Fruit fly (Drosophila melanogaster): ENCODE measurements around the gene EMC4.

EMC4 gene

dm6 chr3L:22847679-22848118, 20.3 kb downstream of the EMC4 start (continued):
- no peak for TF ChIP-seq CG4404 (GFP tag; IDR thresholded peaks at IDR 0.05)
- TF ChIP-seq Eip74EF (GFP tag; optimal IDR thresholded peaks at IDR 0.05): no peak
- TF ChIP-seq kni (GFP tag; optimal IDR thresholded peaks at IDR 0.05): no peak
- TF ChIP-seq chinmo (GFP tag; IDR thresholded peaks at IDR 0.05; ENCODE audit: partially characterized antibody): peak; percentile 84; the same call in 2 of the 4 replicates
- TF ChIP-seq crc (GFP tag; optimal IDR thresholded peaks at IDR 0.05): no peak
- TF ChIP-seq bsh (GFP tag; optimal IDR thresholded peaks at IDR 0.05): peak in 1 of 2 experiments; percentile 1
- no peak for TF ChIP-seq HLH54F (GFP tag; optimal IDR thresholded peaks at IDR 0.05)
- TF ChIP-seq CG12104 (GFP tag; optimal IDR thresholded peaks at IDR 0.05): no peak
- no peak for TF ChIP-seq salm (tag; optimal IDR thresholded peaks at IDR 0.05)
- no peak for TF ChIP-seq CG15073 (GFP tag; optimal IDR thresholded peaks at IDR 0.05)
- no peak for TF ChIP-seq CG12744 (GFP tag; optimal IDR thresholded peaks at IDR 0.05)
- TF ChIP-seq Lhr (GFP tag; optimal IDR thresholded peaks at IDR 0.05): no peak
- TF ChIP-seq Fer2 (tag; optimal IDR thresholded peaks at IDR 0.05): no peak
- no peak for TF ChIP-seq CG32772 (GFP tag; IDR thresholded peaks at IDR 0.05)
- TF ChIP-seq onecut (GFP tag; IDR thresholded peaks at IDR 0.05): no peak
- no peak for TF ChIP-seq CG3281 (GFP tag; optimal IDR thresholded peaks at IDR 0.05)
- TF ChIP-seq CG2129 (GFP tag; IDR thresholded peaks at IDR 0.05; ENCODE audit: partially characterized antibody): no peak
- no peak for TF ChIP-seq Atf-2 (GFP tag; optimal IDR thresholded peaks at IDR 0.05)
- no peak for TF ChIP-seq Stat92E (GFP tag; optimal IDR thresholded peaks at IDR 0.05)
- TF ChIP-seq Meics (GFP tag; optimal IDR thresholded peaks at IDR 0.05): no peak
- no peak for TF ChIP-seq lov (optimal IDR thresholded peaks at IDR 0.05)
- no peak; the same call in 2 of the 3 replicates for TF ChIP-seq lov (GFP tag; IDR thresholded peaks at IDR 0.05)
- TF ChIP-seq MTF-1 (GFP tag; optimal IDR thresholded peaks at IDR 0.05; ENCODE audit: borderline replicate concordance): no peak
- TF ChIP-seq Abd-B (GFP tag; optimal IDR thresholded peaks at IDR 0.05): no peak
- TF ChIP-seq ash1 (GFP tag; optimal IDR thresholded peaks at IDR 0.05): no peak
- no peak for TF ChIP-seq unpg (GFP tag; optimal IDR thresholded peaks at IDR 0.05)
- TF ChIP-seq CG4820 (GFP tag; optimal IDR thresholded peaks at IDR 0.05): no peak
- no peak for TF ChIP-seq oc (tag; optimal IDR thresholded peaks at IDR 0.05)
- TF ChIP-seq zf30C (GFP tag; optimal IDR thresholded peaks at IDR 0.05): no peak
- TF ChIP-seq CG31365 (tag; optimal IDR thresholded peaks at IDR 0.05): peak; percentile 22
- TF ChIP-seq CTCF (GFP tag; optimal IDR thresholded peaks at IDR 0.05): no peak
- TF ChIP-seq Ets65A (GFP tag): peak; percentile 26
- peak; percentile 59 for TF ChIP-seq Med (GFP tag)
- TF ChIP-seq fu2 (GFP tag; optimal IDR thresholded peaks at IDR 0.05): no peak
- no peak for TF ChIP-seq Pdp1 (GFP tag; optimal IDR thresholded peaks at IDR 0.05)
- no peak for TF ChIP-seq Dad (GFP tag; optimal IDR thresholded peaks at IDR 0.05)
- no peak for TF ChIP-seq CG8924 (tag; optimal IDR thresholded peaks at IDR 0.05)
- TF ChIP-seq wdn (GFP tag; IDR thresholded peaks at IDR 0.05): no peak
- TF ChIP-seq dm (GFP tag; optimal IDR thresholded peaks at IDR 0.05): no peak
- TF ChIP-seq CG17829 (tag; optimal IDR thresholded peaks at IDR 0.05): no peak
- TF ChIP-seq CG4360 (GFP tag; IDR thresholded peaks at IDR 0.05): no peak
- no peak for TF ChIP-seq ham (GFP tag; IDR thresholded peaks at IDR 0.05)
- no peak for TF ChIP-seq CG17359 (tag; optimal IDR thresholded peaks at IDR 0.05)
- TF ChIP-seq sd (tag; optimal IDR thresholded peaks at IDR 0.05): no peak
- no peak for TF ChIP-seq shn (GFP tag; optimal IDR thresholded peaks at IDR 0.05)
- no peak for TF ChIP-seq Fer3 (tag; optimal IDR thresholded peaks at IDR 0.05)
- no peak for TF ChIP-seq Taf1 (GFP tag; IDR thresholded peaks at IDR 0.05)
- no peak for TF ChIP-seq CG14441 (GFP tag; IDR thresholded peaks at IDR 0.05)
- no peak for TF ChIP-seq zfh2 (GFP tag; optimal IDR thresholded peaks at IDR 0.05)
- peak; percentile 68 for TF ChIP-seq nom (GFP tag; optimal IDR thresholded peaks at IDR 0.05)
- TF ChIP-seq CG4730 (GFP tag; IDR thresholded peaks at IDR 0.05): no peak
- TF ChIP-seq ab (GFP tag; optimal IDR thresholded peaks at IDR 0.05): no peak
